Fruit fly (Drosophila melanogaster): Measurements from ENCODE around the gene CG15771.

CG15771 gene

dm6 chrX:5766732-5767131, 11.4 kb downstream of the CG15771 start:
- TF ChIP-seq Myc (optimal IDR thresholded peaks at IDR 0.05) (peak; percentile 82), Hr78 (GFP tag; optimal IDR thresholded peaks at IDR 0.05) (no peak), N (GFP tag; optimal IDR thresholded peaks at IDR 0.05) (peak; percentile 63)

- no peak for TF ChIP-seq tai (GFP tag; optimal IDR thresholded peaks at IDR 0.05)
- no peak for TF ChIP-seq woc (GFP tag; optimal IDR thresholded peaks at IDR 0.05)
- no peak for TF ChIP-seq rgr (GFP tag; optimal IDR thresholded peaks at IDR 0.05)
- peak; percentile 15 for TF ChIP-seq Vsx2 (GFP tag; optimal IDR thresholded peaks at IDR 0.05; ENCODE audit: partially characterized antibody)
- TF ChIP-seq Hr83 (GFP tag; optimal IDR thresholded peaks at IDR 0.05; ENCODE audit: poor library complexity, severe bottlenecking), result no peak
- TF ChIP-seq brk (GFP tag; optimal IDR thresholded peaks at IDR 0.05), result no peak
- TF ChIP-seq Myc (optimal IDR thresholded peaks at IDR 0.05), result no peak
- no peak for TF ChIP-seq Jra (GFP tag; optimal IDR thresholded peaks at IDR 0.05)
- TF ChIP-seq pan (optimal IDR thresholded peaks at IDR 0.05), result no peak
- peak; percentile 12 for TF ChIP-seq psq (GFP tag; optimal IDR thresholded peaks at IDR 0.05)
- no peak for TF ChIP-seq CG9705 (GFP tag; optimal IDR thresholded peaks at IDR 0.05)
- no peak for TF ChIP-seq Mio (GFP tag; optimal IDR thresholded peaks at IDR 0.05)
- TF ChIP-seq jim (GFP tag; optimal IDR thresholded peaks at IDR 0.05), result no peak
- no peak for TF ChIP-seq ey (GFP tag; optimal IDR thresholded peaks at IDR 0.05)
- no peak for TF ChIP-seq CG32264 (GFP tag; optimal IDR thresholded peaks at IDR 0.05)
- no peak for TF ChIP-seq Rel (GFP tag; optimal IDR thresholded peaks at IDR 0.05)
- TF ChIP-seq Rel (tag; optimal IDR thresholded peaks at IDR 0.05), result no peak
- no peak for TF ChIP-seq Hr78 (GFP tag; optimal IDR thresholded peaks at IDR 0.05)
- TF ChIP-seq Sp1 (GFP tag; optimal IDR thresholded peaks at IDR 0.05), result peak; percentile 16
- no peak for TF ChIP-seq br (GFP tag; optimal IDR thresholded peaks at IDR 0.05)
- no peak for TF ChIP-seq h (GFP tag; optimal IDR thresholded peaks at IDR 0.05)
- no peak for TF ChIP-seq GATAd (GFP tag; optimal IDR thresholded peaks at IDR 0.05)
- no peak for TF ChIP-seq Hnf4 (GFP tag; optimal IDR thresholded peaks at IDR 0.05)
- no peak for TF ChIP-seq Abd-B (GFP tag; optimal IDR thresholded peaks at IDR 0.05)
- TF ChIP-seq HLH106 (tag; optimal IDR thresholded peaks at IDR 0.05), result no peak
Measured at dm6 chrX:5768602-5769251, 13.4 kb downstream of the CG15771 start.

dm6 chrX:5770730-5771181, 15.4 kb downstream of the CG15771 start, which contains the start of gene CG3097:
Gene CG3097 (minus strand): TSS chrX:5770780.
- no peak for TF ChIP-seq brk (GFP tag; optimal IDR thresholded peaks at IDR 0.05)

dm6 chrX:5772409-5772808, 17.0 kb downstream of the CG15771 start:
- no peak for TF ChIP-seq rgr (GFP tag; optimal IDR thresholded peaks at IDR 0.05)
- TF ChIP-seq ey (GFP tag; optimal IDR thresholded peaks at IDR 0.05), result no peak
- no peak for TF ChIP-seq foxo (GFP tag; optimal IDR thresholded peaks at IDR 0.05)
- TF ChIP-seq h (GFP tag; optimal IDR thresholded peaks at IDR 0.05), result no peak
- TF ChIP-seq Sp1 (GFP tag; optimal IDR thresholded peaks at IDR 0.05), result no peak
- no peak for TF ChIP-seq Rel (GFP tag; optimal IDR thresholded peaks at IDR 0.05)
- no peak for TF ChIP-seq Rel (tag; optimal IDR thresholded peaks at IDR 0.05)
- no peak for TF ChIP-seq pan (optimal IDR thresholded peaks at IDR 0.05)
- TF ChIP-seq dmrt93B (GFP tag; optimal IDR thresholded peaks at IDR 0.05), result no peak
- no peak for TF ChIP-seq GATAd (GFP tag; optimal IDR thresholded peaks at IDR 0.05)
- no peak for TF ChIP-seq Dif (GFP tag; optimal IDR thresholded peaks at IDR 0.05; ENCODE audit: partially characterized antibody)
- no peak for TF ChIP-seq Hr83 (GFP tag; optimal IDR thresholded peaks at IDR 0.05; ENCODE audit: poor library complexity, severe bottlenecking)

dm6 chrX:5776547-5776946, 21.2 kb downstream of the CG15771 start, which contains the start of gene CG42264:
Gene CG42264 (minus strand): TSS chrX:5776647.
- no peak for TF ChIP-seq fru (GFP tag; optimal IDR thresholded peaks at IDR 0.05)
- TF ChIP-seq woc (GFP tag; optimal IDR thresholded peaks at IDR 0.05), result no peak
- no peak for TF ChIP-seq dsf (GFP tag; optimal IDR thresholded peaks at IDR 0.05; ENCODE audit: borderline replicate concordance)
- no peak for TF ChIP-seq Rel (GFP tag; optimal IDR thresholded peaks at IDR 0.05)
- TF ChIP-seq Rel (tag; optimal IDR thresholded peaks at IDR 0.05), result no peak
- TF ChIP-seq Hr78 (GFP tag; optimal IDR thresholded peaks at IDR 0.05), result no peak
- TF ChIP-seq lola (GFP tag; optimal IDR thresholded peaks at IDR 0.05), result no peak

All from whole organism, wandering third instar larva.